Worm (Caenorhabditis elegans) whole organism, young adult: ENCODE results near the gene ZC239.15.

Experiments used
- F10E7.11 ChIP-seq: sonication (generic microtip); optimal IDR thresholded peaks from 2 replicates; lab custom pipeline; 2017; ENCODE audit warnings: mild to moderate bottlenecking, missing genetic modification characterization, moderate library complexity, missing compliant biosample characterization
- F57A8.1 ChIP-seq: fragments of 200-800 bp; sonication (Bioruptor generic); optimal IDR thresholded peaks from 2 replicates; lab custom pipeline; 2018; ENCODE audit warnings: mild to moderate bottlenecking, missing genetic modification characterization, moderate library complexity, missing compliant biosample characterization
- K11D2.4 ChIP-seq: fragments of 200-800 bp; sonication (Bioruptor generic); IDR thresholded peaks from 2 replicates; pipeline ENCODE4 v1.3.6; 2022; ENCODE audit warnings: missing genetic modification reagents, missing genetic modification characterization, missing compliant biosample characterization
- T07F8.4 ChIP-seq: sonication (generic microtip); optimal IDR thresholded peaks from 2 replicates; lab custom pipeline; 2016; ENCODE audit warnings: mild to moderate bottlenecking, missing genetic modification characterization, moderate library complexity, missing compliant biosample characterization
- Y53G8AR.9 ChIP-seq: fragments of 200-800 bp; sonication (Bioruptor generic); conservative IDR thresholded peaks from 2 replicates; pipeline ENCODE4 v1.3.6; 2022; ENCODE audit warnings: missing genetic modification reagents, missing genetic modification characterization, missing compliant biosample characterization
- Y56A3A.18 ChIP-seq: fragments of 200-800 bp; sonication (Bioruptor generic); IDR thresholded peaks from 2 replicates; pipeline ENCODE4 v1.3.6; 2022; ENCODE audit warnings: missing genetic modification reagents, missing genetic modification characterization, missing compliant biosample characterization
- ama-1 ChIP-seq, 3 experiments: fragments of 150-350 bp in 1 of 3; sonication (generic microtip) in 2 of 3; optimal IDR thresholded peaks; 2 replicates each; lab custom pipeline; 2014 to 2018; ENCODE audit warnings: missing biosample characterization in 2 of 3, missing genetic modification characterization in 2 of 3, missing genetic modification reagents in 2 of 3
- bed-1 ChIP-seq: fragments of 200-800 bp; sonication (Bioruptor generic); IDR thresholded peaks from 2 replicates; pipeline ENCODE4 v1.3.6; 2022; ENCODE audit warnings: missing genetic modification reagents, missing genetic modification characterization, missing compliant biosample characterization
- bed-2 ChIP-seq: fragments of 200-800 bp; sonication (Bioruptor generic); IDR thresholded peaks from 2 replicates; pipeline ENCODE4 v1.3.6; 2022; ENCODE audit warnings: missing genetic modification reagents, missing genetic modification characterization, missing compliant biosample characterization
- cebp-1 ChIP-seq, 2 experiments: fragments of 200-800 bp in 1 of 2; sonication (Bioruptor generic) in 1 of 2; sonication (generic microtip) in 1 of 2; IDR thresholded peaks in 1 of 2; optimal IDR thresholded peaks in 1 of 2; 2 replicates each; pipeline versions ENCODE4 v1.3.6 to Lab custom; 2017 to 2022; ENCODE audit warnings: missing compliant biosample characterization in 2 of 2, missing genetic modification characterization in 2 of 2, mild to moderate bottlenecking in 1 of 2, missing genetic modification reagents in 1 of 2, moderate library complexity in 1 of 2
- ceh-27 ChIP-seq: fragments of 200-800 bp; sonication (Bioruptor generic); optimal IDR thresholded peaks from 2 replicates; lab custom pipeline; 2018; ENCODE audit warnings: mild to moderate bottlenecking, missing genetic modification characterization, moderate library complexity, missing compliant biosample characterization
- ceh-58 ChIP-seq: fragments of 200-800 bp; sonication (Bioruptor generic); IDR thresholded peaks from 2 replicates; pipeline ENCODE4 v1.3.6; 2022; ENCODE audit warnings: missing genetic modification characterization, missing compliant biosample characterization
- ceh-79 ChIP-seq: sonication (generic microtip); optimal IDR thresholded peaks from 2 replicates; lab custom pipeline; 2017; ENCODE audit warnings: mild to moderate bottlenecking, missing genetic modification characterization, missing compliant biosample characterization
- egrh-3 ChIP-seq: fragments of 200-800 bp; sonication (Bioruptor generic); IDR thresholded peaks from 2 replicates; pipeline ENCODE4 v1.3.6; 2022; ENCODE audit warnings: missing genetic modification reagents, missing genetic modification characterization, missing compliant biosample characterization
- ekl-4 ChIP-seq: fragments of 200-800 bp; sonication (Bioruptor generic); IDR thresholded peaks from 2 replicates; pipeline ENCODE4 v1.3.6; 2022; ENCODE audit warnings: missing genetic modification reagents, missing genetic modification characterization, missing compliant biosample characterization
- gei-17 ChIP-seq: fragments of 200-800 bp; sonication (Bioruptor generic); optimal IDR thresholded peaks from 2 replicates; lab custom pipeline; 2018; ENCODE audit warnings: mild to moderate bottlenecking, missing genetic modification characterization, missing compliant biosample characterization
- hlh-12 ChIP-seq: sonication (generic microtip); optimal IDR thresholded peaks from 2 replicates; lab custom pipeline; 2016; ENCODE audit warnings: missing genetic modification characterization, missing compliant biosample characterization
- hlh-26 ChIP-seq: fragments of 200-800 bp; sonication (Bioruptor generic); conservative IDR thresholded peaks from 2 replicates; pipeline ENCODE4 v1.3.6; 2022; ENCODE audit warnings: missing genetic modification reagents, missing genetic modification characterization, missing compliant biosample characterization
- hmg-20 ChIP-seq: fragments of 200-800 bp; sonication (Bioruptor generic); IDR thresholded peaks from 2 replicates; pipeline ENCODE4 v1.3.6; 2022; ENCODE audit warnings: missing genetic modification reagents, missing genetic modification characterization, missing compliant biosample characterization
- lag-1 ChIP-seq: fragments of 200-800 bp; sonication (Bioruptor generic); IDR thresholded peaks from 2 replicates; pipeline ENCODE4 v1.3.6; 2022; ENCODE audit warnings: missing genetic modification reagents, missing genetic modification characterization, missing compliant biosample characterization
- let-607 ChIP-seq, 2 experiments: fragments of 200-800 bp in 1 of 2; sonication (Bioruptor generic) in 1 of 2; sonication (generic microtip) in 1 of 2; optimal IDR thresholded peaks; 2 replicates each; lab custom pipeline; 2016 to 2018; ENCODE audit warnings: mild to moderate bottlenecking in 2 of 2, missing compliant biosample characterization in 2 of 2, missing genetic modification characterization in 2 of 2, moderate library complexity in 2 of 2, missing genotype in 1 of 2
- lin-35 ChIP-seq, 3 experiments: fragments of 150-350 bp in 2 of 3; sonication (generic microtip) in 1 of 3; optimal IDR thresholded peaks; 2 replicates each; lab custom pipeline; 2014 to 2018; ENCODE audit warnings: missing biosample characterization in 3 of 3, missing genetic modification characterization in 3 of 3, missing genetic modification reagents in 3 of 3
- lir-1 ChIP-seq: fragments of 200-800 bp; sonication (Bioruptor generic); conservative IDR thresholded peaks from 2 replicates; pipeline ENCODE4 v1.3.6; 2022; ENCODE audit warnings: missing genetic modification reagents, missing genetic modification characterization, missing compliant biosample characterization
- lsl-1 ChIP-seq: fragments of 200-800 bp; sonication (Bioruptor generic); optimal IDR thresholded peaks from 2 replicates; lab custom pipeline; 2018; ENCODE audit warnings: mild to moderate bottlenecking, missing genetic modification characterization, moderate library complexity, missing compliant biosample characterization
- lsy-27 ChIP-seq: sonication (generic microtip); optimal IDR thresholded peaks from 2 replicates; lab custom pipeline; 2017; ENCODE audit warnings: missing genetic modification characterization, mild to moderate bottlenecking, missing compliant biosample characterization, antibody characterized with exemption, missing genotype, borderline replicate concordance; ENCODE audit not compliant: insufficient read depth
- madf-3 ChIP-seq: fragments of 200-800 bp; sonication (Bioruptor generic); IDR thresholded peaks from 2 replicates; pipeline ENCODE4 v1.3.6; 2022; ENCODE audit warnings: missing genetic modification reagents, missing genetic modification characterization, missing compliant biosample characterization
- madf-8 ChIP-seq: fragments of 200-800 bp; sonication (Bioruptor generic); conservative IDR thresholded peaks from 2 replicates; pipeline ENCODE4 v1.3.6; 2022; ENCODE audit warnings: missing genetic modification reagents, missing genetic modification characterization, missing compliant biosample characterization
- mcd-1 ChIP-seq: fragments of 200-800 bp; sonication (Bioruptor generic); IDR thresholded peaks from 2 replicates; pipeline ENCODE4 v1.3.6; 2022; ENCODE audit warnings: missing genetic modification reagents, missing genetic modification characterization, missing compliant biosample characterization
- mes-4 ChIP-seq: sonication (generic microtip); optimal IDR thresholded peaks from 2 replicates; lab custom pipeline; 2016; ENCODE audit warnings: missing genotype, missing genetic modification characterization, missing compliant biosample characterization
- nfya-2 ChIP-seq: fragments of 200-800 bp; sonication (Bioruptor generic); IDR thresholded peaks from 2 replicates; pipeline ENCODE4 v1.3.6; 2022; ENCODE audit warnings: missing genetic modification reagents, missing genetic modification characterization, missing compliant biosample characterization
- nhr-90 ChIP-seq: sonication (generic microtip); optimal IDR thresholded peaks from 2 replicates; lab custom pipeline; 2016; ENCODE audit warnings: missing genotype, mild to moderate bottlenecking, missing genetic modification characterization, missing compliant biosample characterization
- pha-4 ChIP-seq: fragments of 150-350 bp; sonication (generic microtip); optimal IDR thresholded peaks from 2 replicates; lab custom pipeline; 2014; ENCODE audit warnings: missing biosample characterization, missing genetic modification reagents, missing genetic modification characterization
- rec-8 ChIP-seq, 2 experiments: sonication (generic microtip); optimal IDR thresholded peaks; 2 replicates each; lab custom pipeline; 2016; ENCODE audit warnings: mild to moderate bottlenecking in 2 of 2, missing genetic modification characterization in 2 of 2, missing genetic modification reagents in 2 of 2, missing genotype in 2 of 2, missing biosample characterization in 1 of 2, missing compliant biosample characterization in 1 of 2, moderate library complexity in 1 of 2
- repo-1 ChIP-seq: sonication (generic microtip); optimal IDR thresholded peaks from 2 replicates; lab custom pipeline; 2017; ENCODE audit warnings: mild to moderate bottlenecking, missing genetic modification characterization, missing compliant biosample characterization
- sea-2 ChIP-seq: fragments of 200-800 bp; sonication (Bioruptor generic); IDR thresholded peaks from 2 replicates; pipeline ENCODE4 v1.3.6; 2022; ENCODE audit warnings: missing genetic modification characterization, missing compliant biosample characterization
- snpc-1.1 ChIP-seq: sonication (generic microtip); optimal IDR thresholded peaks from 2 replicates; lab custom pipeline; 2017; ENCODE audit warnings: missing genetic modification characterization, mild to moderate bottlenecking, missing compliant biosample characterization, antibody characterized with exemption, moderate library complexity, missing genotype, missing genetic modification reagents; ENCODE audit not compliant: insufficient read depth
- snpc-1.3 ChIP-seq: sonication (generic microtip); optimal IDR thresholded peaks from 2 replicates; lab custom pipeline; 2017; ENCODE audit warnings: missing genetic modification characterization, mild to moderate bottlenecking, missing compliant biosample characterization, antibody characterized with exemption, moderate library complexity, missing genotype, missing genetic modification reagents; ENCODE audit not compliant: insufficient read depth
- snpc-3.4 ChIP-seq: sonication (generic microtip); optimal IDR thresholded peaks from 2 replicates; lab custom pipeline; 2017; ENCODE audit warnings: missing genetic modification characterization, mild to moderate bottlenecking, missing compliant biosample characterization, antibody characterized with exemption, moderate library complexity, missing genotype, missing genetic modification reagents
- somi-1 ChIP-seq: fragments of 200-800 bp; sonication (Bioruptor generic); optimal IDR thresholded peaks from 2 replicates; lab custom pipeline; 2018; ENCODE audit warnings: mild to moderate bottlenecking, missing genetic modification characterization, missing compliant biosample characterization
- tbp1 ChIP-seq: fragments of 200-800 bp; sonication (Bioruptor generic); optimal IDR thresholded peaks from 2 replicates; lab custom pipeline; 2018; ENCODE audit warnings: mild to moderate bottlenecking, missing genetic modification characterization, missing compliant biosample characterization
- tbx-9 ChIP-seq: sonication (generic microtip); optimal IDR thresholded peaks from 2 replicates; lab custom pipeline; 2016; ENCODE audit warnings: borderline replicate concordance, missing genetic modification characterization, inconsistent platforms, missing compliant biosample characterization
- unc-130 ChIP-seq: sonication (generic microtip); optimal IDR thresholded peaks from 2 replicates; lab custom pipeline; 2016; ENCODE audit warnings: missing genetic modification reagents, missing genetic modification characterization, missing compliant biosample characterization
- xnd-1 ChIP-seq: sonication (generic microtip); optimal IDR thresholded peaks from 2 replicates; lab custom pipeline; 2016; ENCODE audit warnings: missing genotype, missing genetic modification reagents, missing genetic modification characterization, missing compliant biosample characterization
- zim-3 ChIP-seq: sonication (generic microtip); optimal IDR thresholded peaks from 2 replicates; lab custom pipeline; 2017; ENCODE audit warnings: mild to moderate bottlenecking, missing genetic modification characterization, moderate library complexity, missing compliant biosample characterization
- ztf-22 ChIP-seq: fragments of 200-800 bp; sonication (Bioruptor generic); optimal IDR thresholded peaks from 2 replicates; lab custom pipeline; 2018; ENCODE audit warnings: mild to moderate bottlenecking, missing genetic modification characterization, moderate library complexity, missing compliant biosample characterization
- ztf-25 ChIP-seq: fragments of 200-800 bp; sonication (Bioruptor generic); IDR thresholded peaks from 2 replicates; pipeline ENCODE4 v1.3.6; 2022; ENCODE audit warnings: missing genetic modification reagents, missing genetic modification characterization, missing compliant biosample characterization
- ztf-6 ChIP-seq: fragments of 200-800 bp; sonication (Bioruptor generic); IDR thresholded peaks from 2 replicates; pipeline ENCODE4 v1.3.6; 2022; ENCODE audit warnings: missing genetic modification reagents, missing genetic modification characterization, missing compliant biosample characterization

The ZC239.15 gene

DNA sequence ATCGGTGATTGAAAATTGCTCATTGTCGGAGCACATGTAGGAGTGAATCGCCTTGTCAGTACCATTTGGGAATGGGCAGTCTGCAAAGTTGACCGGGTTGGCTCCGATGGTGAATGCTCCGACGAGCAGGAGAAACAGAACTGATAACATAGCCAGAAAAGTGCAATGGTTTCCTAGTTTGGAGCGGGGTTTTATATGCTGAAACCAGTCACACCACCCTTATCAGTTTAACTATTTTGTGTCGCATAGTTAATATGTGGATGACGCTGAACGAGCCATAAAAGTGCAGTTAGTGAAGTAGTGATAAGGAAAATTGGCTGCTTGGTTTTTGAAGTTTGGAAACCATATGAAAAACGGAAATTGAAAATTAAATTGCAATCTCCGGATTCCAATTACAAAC is 21.3 kb upstream of the ZC239.15 start, which contains the start of gene C17F4.7 (continued):
- TF ChIP-seq unc-130 (GFP tag; lab: Kevin White, UChicago) (no peak), Y56A3A.18 (GFP tag; lab: Robert Waterston, UW) (no peak), nfya-2 (GFP tag; lab: Robert Waterston, UW) (no peak), cebp-1 (GFP tag; IDR thresholded peaks at IDR 0.05; lab: Robert Waterston, UW) (no peak), cebp-1 (tag; optimal IDR thresholded peaks at IDR 0.05; lab: Kevin White, UChicago) (peak; percentile 14), bed-1 (GFP tag; lab: Robert Waterston, UW) (no peak), K11D2.4 (GFP tag; lab: Robert Waterston, UW) (no peak), lsl-1 (GFP tag; lab: Kevin White, UChicago) (no peak), mes-4 (tag; lab: Kevin White, UChicago) (no peak), let-607 (tag; optimal IDR thresholded peaks at IDR 0.05; lab: Kevin White, UChicago) (no peak), pha-4 (tag; lab: Kevin White, UChicago) (no peak), ama-1 (optimal IDR thresholded peaks at IDR 0.05; lab: Kevin White, UChicago) (no peak), ama-1 (GFP tag; optimal IDR thresholded peaks at IDR 0.05; lab: Kevin White, UChicago) (no peak), F57A8.1 (GFP tag; lab: Kevin White, UChicago) (no peak), ekl-4 (GFP tag; lab: Robert Waterston, UW) (no peak), xnd-1 (no peak), lsy-27 (no peak), F10E7.11 (tag; lab: Kevin White, UChicago) (no peak), hmg-20 (GFP tag; lab: Robert Waterston, UW) (no peak), snpc-3.4 (tag; lab: Kevin White, UChicago) (no peak), tbp1 (GFP tag; lab: Kevin White, UChicago) (peak; percentile 21), hlh-12 (tag; lab: Kevin White, UChicago) (no peak), Y53G8AR.9 (GFP tag; lab: Robert Waterston, UW) (no peak), sea-2 (GFP tag; lab: Robert Waterston, UW) (no peak), repo-1 (tag; lab: Kevin White, UChicago) (no peak), madf-3 (GFP tag; lab: Robert Waterston, UW) (no peak), T07F8.4 (tag; lab: Kevin White, UChicago) (no peak), lir-1 (GFP tag; lab: Robert Waterston, UW) (no peak), somi-1 (GFP tag; lab: Kevin White, UChicago) (no peak), madf-8 (GFP tag; lab: Robert Waterston, UW) (no peak), ceh-27 (GFP tag; lab: Kevin White, UChicago) (no peak), ztf-6 (GFP tag; lab: Robert Waterston, UW) (no peak), hlh-26 (GFP tag; lab: Robert Waterston, UW) (no peak), bed-2 (GFP tag; lab: Robert Waterston, UW) (no peak), tbx-9 (tag; lab: Kevin White, UChicago) (no peak), ztf-25 (GFP tag; lab: Robert Waterston, UW) (no peak), rec-8 (tag; optimal IDR thresholded peaks at IDR 0.05; lab: Kevin White, UChicago) (no peak), snpc-1.1 (tag; lab: Kevin White, UChicago) (no peak), lag-1 (GFP tag; lab: Robert Waterston, UW) (no peak), gei-17 (GFP tag; lab: Kevin White, UChicago) (no peak), lin-35 (GFP tag; optimal IDR thresholded peaks at IDR 0.05; lab: Kevin White, UChicago) (no peak), egrh-3 (no peak), zim-3 (no peak), nhr-90 (tag; lab: Kevin White, UChicago) (no peak), ceh-79 (no peak), mcd-1 (GFP tag; lab: Robert Waterston, UW) (no peak), snpc-1.3 (tag; lab: Kevin White, UChicago) (no peak), ceh-58 (no peak), ztf-22 (GFP tag; lab: Kevin White, UChicago) (peak; percentile 29)
